Worm (Caenorhabditis elegans): ENCODE data around the gene ech-8.

ce11 chrIV:10232456-10232855, 6.5 kb downstream of the ech-8 start, which contains the start of gene F01G10.4:
- TF ChIP-seq ztf-29 (GFP tag; IDR thresholded peaks at IDR 0.05) (no peak), flt-1 (GFP tag; IDR thresholded peaks at IDR 0.05) (no peak), ztf-23 (GFP tag; IDR thresholded peaks at IDR 0.05) (no peak), med-1 (GFP tag; optimal IDR thresholded peaks at IDR 0.05; ENCODE audit: insufficient read depth) (no peak), T22C8.4 (GFP tag; IDR thresholded peaks at IDR 0.05) (no peak)
